Fruit fly (Drosophila melanogaster) whole organism, embryonic: ENCODE results near the gene CG33230.

Experiments
- C15 ChIP-seq: fragments of 200-800 bp; sonication (Bioruptor generic); IDR thresholded peaks from 3 replicates; pipeline ENCODE4 v1.3.6; 2022; ENCODE audit warnings: missing biosample characterization, missing genetic modification characterization
- CG10543 ChIP-seq: fragments of 200-800 bp; sonication (Bioruptor generic); optimal IDR thresholded peaks from 3 replicates; lab custom pipeline; 2017; ENCODE audit warnings: missing biosample characterization, mild to moderate bottlenecking, missing genetic modification characterization, moderate library complexity
- CG11085 ChIP-seq: fragments of 200-800 bp; sonication (Bioruptor generic); IDR thresholded peaks from 2 replicates; pipeline ENCODE4 v1.3.6; 2022; ENCODE audit warnings: missing biosample characterization, missing genetic modification characterization
- CG11247 ChIP-seq: fragments of 200-800 bp; sonication (Bioruptor generic); IDR thresholded peaks from 2 replicates; pipeline ENCODE4 v1.3.6; 2022; ENCODE audit warnings: missing biosample characterization, missing genetic modification characterization
- CG12155 ChIP-seq: fragments of 200-800 bp; sonication (Bioruptor generic); optimal IDR thresholded peaks from 3 replicates; lab custom pipeline; 2016; ENCODE audit warnings: missing biosample characterization, missing genetic modification characterization
- CG12769 ChIP-seq: fragments of 200-800 bp; sonication (Bioruptor generic); optimal IDR thresholded peaks from 2 replicates; lab custom pipeline; 2019; ENCODE audit warnings: missing biosample characterization, mild to moderate bottlenecking, missing genetic modification characterization, moderate library complexity
- CG13775 ChIP-seq: fragments of 200-800 bp; sonication (Bioruptor generic); optimal IDR thresholded peaks from 3 replicates; lab custom pipeline; 2017; ENCODE audit warnings: missing biosample characterization, mild to moderate bottlenecking, missing genetic modification characterization
- CG14014 ChIP-seq: fragments of 200-800 bp; sonication (Bioruptor generic); IDR thresholded peaks from 2 replicates; pipeline ENCODE4 v1.3.6; 2022; ENCODE audit warnings: missing biosample characterization, missing genetic modification characterization
- CG14667 ChIP-seq: fragments of 200-800 bp; sonication (Bioruptor generic); IDR thresholded peaks from 2 replicates; pipeline ENCODE4 v1.3.6; 2022; ENCODE audit warnings: missing biosample characterization, missing genetic modification characterization
- CG14860 ChIP-seq: fragments of 200-800 bp; sonication (Bioruptor generic); IDR thresholded peaks from 3 replicates; pipeline ENCODE4 v1.3.6; 2022; ENCODE audit warnings: missing biosample characterization, missing genetic modification characterization; ENCODE audit not compliant: partially characterized antibody
- CG1602 ChIP-seq: fragments of 200-800 bp; sonication (Bioruptor generic); optimal IDR thresholded peaks from 3 replicates; lab custom pipeline; 2016; ENCODE audit warnings: missing biosample characterization, missing genetic modification characterization
- CG17361 ChIP-seq: fragments of 200-800 bp; sonication (Bioruptor generic); IDR thresholded peaks from 3 replicates; pipeline ENCODE4 v1.3.6; 2022; ENCODE audit warnings: missing biosample characterization, missing genetic modification characterization
- CG17912 ChIP-seq: fragments of 200-800 bp; sonication (Bioruptor generic); optimal IDR thresholded peaks from 2 replicates; lab custom pipeline; 2018; ENCODE audit warnings: missing biosample characterization, mild to moderate bottlenecking, missing genetic modification characterization
- CG8089 ChIP-seq: fragments of 200-800 bp; sonication (Bioruptor generic); optimal IDR thresholded peaks from 3 replicates; lab custom pipeline; 2016; ENCODE audit warnings: missing biosample characterization, missing genetic modification characterization
- CG8478 ChIP-seq: fragments of >200 bp; optimal IDR thresholded peaks from 2 replicates; lab custom pipeline; 2018
- CG8944 ChIP-seq: fragments of 200-800 bp; sonication (Bioruptor generic); optimal IDR thresholded peaks from 3 replicates; lab custom pipeline; 2016; ENCODE audit warnings: missing biosample characterization, missing genetic modification characterization
- Dbx ChIP-seq: fragments of 200-800 bp; sonication (Bioruptor generic); IDR thresholded peaks from 3 replicates; pipeline ENCODE4 v1.3.6; 2022; ENCODE audit warnings: missing biosample characterization, missing genetic modification characterization
- Doc3 ChIP-seq: fragments of 200-800 bp; sonication (Bioruptor generic); IDR thresholded peaks from 3 replicates; pipeline ENCODE4 v1.3.6; 2022; ENCODE audit warnings: missing biosample characterization, missing genetic modification characterization; ENCODE audit not compliant: partially characterized antibody
- HHEX ChIP-seq: fragments of 200-800 bp; sonication (Bioruptor generic); optimal IDR thresholded peaks from 3 replicates; lab custom pipeline; 2017; ENCODE audit warnings: missing biosample characterization, mild to moderate bottlenecking, missing genetic modification characterization, missing genetic modification reagents
- HLH3B ChIP-seq: fragments of 200-800 bp; sonication (Bioruptor generic); IDR thresholded peaks from 2 replicates; pipeline ENCODE4 v1.3.6; 2022; ENCODE audit warnings: missing biosample characterization, missing genetic modification characterization
- MBD-R2 ChIP-seq: fragments of 200-800 bp; sonication (Bioruptor generic); IDR thresholded peaks from 2 replicates; pipeline ENCODE4 v1.3.6; 2022; ENCODE audit warnings: missing biosample characterization, missing genetic modification characterization
- Mrtf ChIP-seq: fragments of 200-800 bp; sonication (Bioruptor generic); IDR thresholded peaks from 3 replicates; pipeline ENCODE4 v1.3.6; 2022; ENCODE audit warnings: missing biosample characterization, missing genetic modification characterization
- NC2β ChIP-seq: fragments of 200-800 bp; sonication (Bioruptor generic); optimal IDR thresholded peaks from 2 replicates; lab custom pipeline; 2016; ENCODE audit warnings: missing biosample characterization, missing genetic modification characterization
- Optix ChIP-seq: fragments of 200-800 bp; sonication (Bioruptor generic); IDR thresholded peaks from 3 replicates; pipeline ENCODE4 v1.3.6; 2022; ENCODE audit warnings: missing biosample characterization, missing genetic modification characterization
- Spps ChIP-seq: fragments of 200-800 bp; sonication (Bioruptor generic); optimal IDR thresholded peaks from 2 replicates; lab custom pipeline; 2018; ENCODE audit warnings: missing biosample characterization, mild to moderate bottlenecking, missing genetic modification characterization
- Ssrp ChIP-seq: fragments of 200-800 bp; sonication (Bioruptor generic); optimal IDR thresholded peaks from 2 replicates; lab custom pipeline; 2018; ENCODE audit warnings: missing biosample characterization, mild to moderate bottlenecking, missing genetic modification characterization, moderate library complexity
- amos ChIP-seq: fragments of 200-800 bp; sonication (Bioruptor generic); IDR thresholded peaks from 2 replicates; pipeline ENCODE4 v1.3.6; 2022; ENCODE audit warnings: missing biosample characterization, missing genetic modification characterization; ENCODE audit not compliant: partially characterized antibody
- ap ChIP-seq: fragments of 200-800 bp; sonication (Bioruptor generic); IDR thresholded peaks from 2 replicates; pipeline ENCODE4 v1.3.6; 2022; ENCODE audit warnings: missing biosample characterization, missing genetic modification characterization
- az2 ChIP-seq: fragments of 200-800 bp; sonication (Bioruptor generic); optimal IDR thresholded peaks from 3 replicates; lab custom pipeline; 2016; ENCODE audit warnings: missing biosample characterization, missing genetic modification characterization
- bsh ChIP-seq, 2 experiments: fragments of 200-800 bp; sonication (Bioruptor generic); optimal IDR thresholded peaks; 2 replicates each; lab custom pipeline; 2017 to 2018; ENCODE audit warnings: mild to moderate bottlenecking in 2 of 2, missing biosample characterization in 2 of 2, missing genetic modification characterization in 2 of 2, moderate library complexity in 1 of 2
- chinmo ChIP-seq: fragments of 200-800 bp; sonication (Bioruptor generic); IDR thresholded peaks from 4 replicates; pipeline ENCODE4 v1.3.6; 2022; ENCODE audit warnings: missing biosample characterization, missing genetic modification characterization; ENCODE audit not compliant: partially characterized antibody
- ci ChIP-seq: fragments of 200-800 bp; sonication (Bioruptor generic); IDR thresholded peaks from 3 replicates; pipeline ENCODE4 v1.3.6; 2022; ENCODE audit warnings: missing biosample characterization, missing genetic modification characterization
- crol ChIP-seq: fragments of 200-800 bp; sonication (Bioruptor generic); IDR thresholded peaks from 2 replicates; pipeline ENCODE4 v1.3.6; 2022; ENCODE audit warnings: missing biosample characterization, missing genetic modification characterization
- fd102C ChIP-seq: fragments of 200-800 bp; sonication (Bioruptor generic); optimal IDR thresholded peaks from 2 replicates; lab custom pipeline; 2018; ENCODE audit warnings: missing biosample characterization, mild to moderate bottlenecking, missing genetic modification characterization, moderate library complexity
- fu2 ChIP-seq: fragments of 200-800 bp; sonication (Bioruptor generic); optimal IDR thresholded peaks from 2 replicates; lab custom pipeline; 2016; ENCODE audit warnings: missing biosample characterization, missing genetic modification characterization
- hbn ChIP-seq: fragments of 200-800 bp; sonication (Bioruptor generic); IDR thresholded peaks from 2 replicates; pipeline ENCODE4 v1.3.6; 2022; ENCODE audit warnings: missing biosample characterization, missing genetic modification characterization; ENCODE audit not compliant: partially characterized antibody
- sd ChIP-seq: fragments of 200-800 bp; sonication (Bioruptor generic); optimal IDR thresholded peaks from 3 replicates; lab custom pipeline; 2018; ENCODE audit warnings: missing biosample characterization, mild to moderate bottlenecking, missing genetic modification characterization, moderate library complexity
- seq ChIP-seq: fragments of 200-800 bp; sonication (Bioruptor generic); IDR thresholded peaks from 2 replicates; pipeline ENCODE4 v1.3.6; 2022; ENCODE audit warnings: missing biosample characterization, missing genetic modification characterization
- sr ChIP-seq: fragments of 200-800 bp; sonication (Bioruptor generic); IDR thresholded peaks from 3 replicates; pipeline ENCODE4 v1.3.6; 2022; ENCODE audit warnings: missing biosample characterization, missing genetic modification characterization

Gene CG33230

DNA sequence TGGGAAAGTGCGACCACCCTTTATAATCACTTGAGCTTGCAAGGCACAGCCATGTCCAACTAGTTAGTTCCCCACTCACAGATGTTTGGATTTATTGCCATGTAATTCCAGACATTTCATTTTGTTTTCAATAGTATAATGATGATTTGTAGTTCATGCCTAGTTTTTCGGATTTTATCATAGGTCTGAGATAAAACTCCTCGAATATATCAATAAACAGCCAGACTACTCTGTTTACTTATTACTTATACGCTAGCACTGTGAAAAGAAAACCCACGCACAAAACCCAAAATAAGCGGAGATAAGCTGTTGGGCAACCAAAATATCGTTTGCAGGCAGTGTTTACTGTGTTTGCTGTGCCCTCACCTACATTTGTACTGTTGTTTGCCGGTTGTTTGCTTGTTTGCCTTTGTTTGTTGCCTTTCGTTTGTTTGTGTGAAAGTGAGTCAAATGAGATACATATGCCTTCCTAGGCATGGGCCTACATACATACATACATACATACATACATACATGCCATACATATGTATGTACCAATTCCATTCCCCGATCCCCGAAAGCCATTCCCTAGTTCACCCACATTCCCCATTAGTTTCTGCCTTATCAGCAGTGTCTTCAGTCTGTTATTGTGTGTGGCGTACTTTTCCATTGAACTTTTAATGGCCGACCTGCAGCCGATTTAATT is 38.9 kb upstream of the CG33230 start (continued):
- TF ChIP-seq CG14667 (GFP tag; lab: Robert Waterston, UW) (0 out of 2 replicates have a peak, but pooled peaks have one; percentile 12), CG17912 (GFP tag; lab: Kevin White, UChicago) (peak; percentile 64), fu2 (GFP tag; lab: Kevin White, UChicago) (no peak), Ssrp (tag; lab: Kevin White, UChicago) (peak; percentile 47), CG11247 (GFP tag; lab: Robert Waterston, UW) (no peak), CG8089 (peak; percentile 72), hbn (GFP tag; lab: Robert Waterston, UW) (no peak), ap (GFP tag; lab: Robert Waterston, UW) (0 out of 2 replicates have a peak, but pooled peaks have one; percentile 24), Optix (GFP tag; lab: Robert Waterston, UW) (peak; percentile 73; the same call in 1 of the 3 replicates), az2 (GFP tag; lab: Kevin White, UChicago) (peak; percentile 26), CG14860 (no peak), CG11085 (GFP tag; lab: Robert Waterston, UW) (no peak), fd102C (GFP tag; lab: Kevin White, UChicago) (peak; percentile 92), CG17361 (GFP tag; lab: Robert Waterston, UW) (peak; percentile 65; the same call in 2 of the 3 replicates), CG8944 (GFP tag; lab: Kevin White, UChicago) (peak; percentile 50), bsh (GFP tag; optimal IDR thresholded peaks at IDR 0.05; lab: Kevin White, UChicago) (peak in 1 of 2 experiments; percentile 80), CG14014 (GFP tag; lab: Robert Waterston, UW) (0 out of 2 replicates have a peak, but pooled peaks have one; percentile 13), HLH3B (peak; percentile 59), HHEX (GFP tag; lab: Kevin White, UChicago) (peak; percentile 62), NC2β (GFP tag; lab: Kevin White, UChicago) (peak; percentile 50), CG1602 (GFP tag; lab: Kevin White, UChicago) (peak; percentile 72), CG13775 (peak; percentile 49), C15 (GFP tag; lab: Robert Waterston, UW) (no peak), amos (GFP tag; lab: Robert Waterston, UW) (no peak), Dbx (GFP tag; lab: Robert Waterston, UW) (no peak)

dm6 chr3L:1580194-1580593 is 38.0 kb upstream of the CG33230 start:
- TF ChIP-seq sr (GFP tag; lab: Robert Waterston, UW) (peak; percentile 88), CG12155 (GFP tag; lab: Kevin White, UChicago) (no peak), chinmo (0 out of 4 replicates have a peak, but pooled peaks have one; percentile 23), CG12769 (tag; lab: Kevin White, UChicago) (peak; percentile 79), ci (GFP tag; lab: Robert Waterston, UW) (0 out of 3 replicates have a peak, but pooled peaks have one; percentile 9), seq (no peak), CG8478 (lab: Kevin White, UChicago) (no peak), MBD-R2 (GFP tag; lab: Robert Waterston, UW) (no peak), crol (GFP tag; lab: Robert Waterston, UW) (peak; percentile 79), CG10543 (GFP tag; lab: Kevin White, UChicago) (peak; percentile 46), sd (tag; lab: Kevin White, UChicago) (peak; percentile 71), Mrtf (no peak), Doc3 (GFP tag; lab: Robert Waterston, UW) (no peak), Spps (tag; lab: Kevin White, UChicago) (no peak)
